Worm (Caenorhabditis elegans): Measurements from ENCODE around the gene fbxa-202.

Gene fbxa-202

DNA sequence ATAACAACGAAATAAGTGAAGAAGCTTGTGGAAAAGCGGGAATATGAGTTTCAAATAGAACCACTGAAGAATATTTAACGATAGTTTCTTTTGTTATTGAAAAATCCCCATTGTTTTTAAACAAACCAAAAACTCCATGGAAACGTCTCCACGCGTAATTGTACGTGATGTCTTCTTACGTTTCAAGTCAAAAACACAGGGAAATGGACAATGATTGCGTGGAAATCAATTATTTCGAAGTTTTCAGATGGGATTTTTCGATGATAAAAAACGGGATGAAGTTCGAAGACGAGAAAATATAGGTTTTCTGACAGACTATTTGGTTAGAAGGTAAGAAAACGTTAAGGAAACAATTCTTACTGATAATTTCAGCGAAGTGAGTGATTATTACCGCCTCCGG is 45.9 kb upstream of the fbxa-202 start, which contains the start of the genes K12B6.4 and spe-49:
TSS of gene K12B6.4 (minus strand) at position 101 of the 400 bp plus-strand sequence.
TSS of gene spe-49 (plus strand) at position 185 of the 400 bp plus-strand sequence.
- TF ChIP-seq lsl-1 (GFP tag; optimal IDR thresholded peaks at IDR 0.05) (no peak), sptf-2 (GFP tag; optimal IDR thresholded peaks at IDR 0.05) (no peak), B0019.2 (GFP tag; conservative IDR thresholded peaks at IDR 0.05) (no peak), cebp-1 (GFP tag; IDR thresholded peaks at IDR 0.05) (no peak), cebp-1 (tag; optimal IDR thresholded peaks at IDR 0.05) (no peak)

DNA sequence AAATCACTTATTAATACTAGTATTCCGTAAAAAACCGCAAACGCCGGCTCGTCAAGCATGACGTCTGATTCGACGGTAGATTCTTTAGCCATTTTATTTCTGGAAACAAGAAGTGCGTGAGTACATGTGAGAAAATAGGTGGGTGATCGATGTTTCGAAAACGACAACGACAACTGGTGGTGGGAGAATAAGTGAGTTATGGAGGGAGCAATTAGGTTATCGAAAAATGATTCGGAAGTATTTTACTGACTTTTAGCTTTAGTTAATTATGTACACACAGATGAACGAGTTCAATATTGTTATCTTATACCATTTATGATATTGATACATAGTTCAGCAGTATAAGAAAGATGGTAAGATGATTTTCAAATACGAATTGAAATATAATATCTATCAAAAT is 40.7 kb upstream of the fbxa-202 start, which contains the start of gene srn-1:
TSS of gene srn-1 (minus strand) at position 101 of the 400 bp plus-strand sequence.
- no peak for TF ChIP-seq K12H6.12 (tag; optimal IDR thresholded peaks at IDR 0.05)
- TF ChIP-seq hlh-26 (GFP tag; conservative IDR thresholded peaks at IDR 0.05): no peak
- no peak for TF ChIP-seq aptf-2 (GFP tag; conservative IDR thresholded peaks at IDR 0.05)
- TF ChIP-seq hsf-1 (GFP tag; IDR thresholded peaks at IDR 0.05): no peak
- no peak for TF ChIP-seq attf-5 (GFP tag; optimal IDR thresholded peaks at IDR 0.05)
- no peak for TF ChIP-seq F52B5.7 (tag; optimal IDR thresholded peaks at IDR 0.05)

ce11 chrV:6288607-6289006 is 38.5 kb upstream of the fbxa-202 start, which contains the start of gene K12B6.11:
Gene K12B6.11 (plus strand): TSS chrV:6288907.
- peak; percentile 33 for TF ChIP-seq nhr-80 (tag; optimal IDR thresholded peaks at IDR 0.05)
- no peak for TF ChIP-seq attf-6 (GFP tag; IDR thresholded peaks at IDR 0.05)

- TF ChIP-seq attf-5 (GFP tag; optimal IDR thresholded peaks at IDR 0.05): no peak
- peak; percentile 22 for TF ChIP-seq nhr-80 (tag; optimal IDR thresholded peaks at IDR 0.05)
Observed at ce11 chrV:6291301-6291700, 35.8 kb upstream of the fbxa-202 start.

- TF ChIP-seq him-1 (tag; optimal IDR thresholded peaks at IDR 0.05) (no peak), lag-1 (GFP tag; IDR thresholded peaks at IDR 0.05) (no peak), nhr-80 (tag; optimal IDR thresholded peaks at IDR 0.05) (peak; percentile 82), ceh-91 (GFP tag; IDR thresholded peaks at IDR 0.05) (no peak)
Observed at ce11 chrV:6292401-6292800, 34.7 kb upstream of the fbxa-202 start, which contains the start of gene K12B6.9. Gene K12B6.9 (minus strand): TSS chrV:6292666.

DNA sequence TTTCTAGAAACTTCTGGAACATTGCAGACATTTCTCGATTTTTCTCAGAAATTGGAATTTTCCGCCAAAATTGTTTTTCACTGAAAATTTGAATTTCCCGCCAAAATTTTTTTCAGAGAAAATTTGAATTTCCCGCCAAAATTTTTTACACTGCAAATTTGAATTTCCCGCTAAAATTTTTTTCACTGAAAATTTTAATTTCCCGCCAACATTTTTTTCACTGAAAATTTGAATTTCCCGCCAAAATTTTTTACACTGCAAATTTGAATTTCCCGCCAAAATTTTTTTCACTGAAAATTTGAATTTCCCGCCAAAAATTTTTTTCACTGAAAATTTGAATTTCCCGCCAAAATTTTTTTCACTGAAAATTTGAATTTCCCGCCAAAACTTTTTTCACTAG is 30.5 kb upstream of the fbxa-202 start:
- TF ChIP-seq madf-8 (GFP tag; conservative IDR thresholded peaks at IDR 0.05) (peak; percentile 50; the same call in 1 of the 2 replicates), F33H1.4 (GFP tag; IDR thresholded peaks at IDR 0.05) (0 out of 2 replicates have a peak, but pooled peaks have one; percentile 10), madf-6 (GFP tag; IDR thresholded peaks at IDR 0.05) (peak; percentile 17; the same call in 1 of the 2 replicates), aptf-3 (GFP tag; IDR thresholded peaks at IDR 0.05) (peak; percentile 40; the same call in 1 of the 2 replicates), D2030.7 (GFP tag; IDR thresholded peaks at IDR 0.05) (peak; percentile 30; the same call in 1 of the 2 replicates)

DNA sequence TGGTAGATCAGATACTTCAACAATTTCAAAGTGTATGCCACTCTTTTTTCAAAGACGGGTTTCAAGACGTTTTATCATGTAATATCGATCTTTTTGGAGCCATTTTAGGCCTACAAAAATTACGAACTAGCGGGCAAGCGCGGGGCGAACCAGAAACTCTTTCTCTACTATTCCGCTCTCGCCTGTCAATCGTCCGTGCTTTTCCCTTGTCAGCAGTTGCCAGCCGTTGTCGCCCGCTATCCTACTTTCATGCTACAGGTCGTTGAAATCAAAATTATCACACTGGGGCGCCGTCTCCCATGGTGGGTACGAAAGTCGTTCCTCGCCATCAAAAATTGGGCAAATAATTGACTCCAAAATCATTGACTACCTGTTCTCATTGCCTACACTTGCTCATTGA is 26.0 kb upstream of the fbxa-202 start:
- TF ChIP-seq T07F8.4 (tag; optimal IDR thresholded peaks at IDR 0.05) (no peak), nhr-80 (tag; optimal IDR thresholded peaks at IDR 0.05) (peak; percentile 79)

DNA sequence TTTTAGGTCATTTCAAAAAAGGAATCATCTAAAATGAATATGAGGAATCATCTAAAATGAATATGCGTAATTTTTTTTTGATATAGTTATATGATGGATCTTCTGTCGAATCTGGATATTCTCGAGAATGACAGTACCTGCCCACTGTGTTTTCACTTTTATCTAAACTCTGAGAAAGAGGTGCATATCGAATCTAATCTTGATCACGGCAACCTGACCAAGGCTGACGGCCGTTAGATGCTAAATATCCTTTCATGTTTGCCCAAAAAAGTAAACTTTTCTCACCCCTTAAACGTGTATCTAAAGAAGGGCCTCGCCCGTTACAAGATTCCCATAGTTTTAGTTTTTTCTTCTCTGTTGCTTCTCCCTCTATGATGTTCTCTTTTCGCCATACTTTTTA is 24.6 kb upstream of the fbxa-202 start:
- no peak for TF ChIP-seq aptf-2 (GFP tag; conservative IDR thresholded peaks at IDR 0.05)
- TF ChIP-seq nfya-1 (tag; optimal IDR thresholded peaks at IDR 0.05; ENCODE audit: borderline replicate concordance, insufficient read depth): no peak
- no peak for TF ChIP-seq dpff-1 (tag; optimal IDR thresholded peaks at IDR 0.05)
- no peak for TF ChIP-seq lsy-27 (tag; optimal IDR thresholded peaks at IDR 0.05; ENCODE audit: borderline replicate concordance, insufficient read depth)
- TF ChIP-seq let-607 (tag; optimal IDR thresholded peaks at IDR 0.05): no peak
- no peak for TF ChIP-seq ccch-3 (GFP tag; optimal IDR thresholded peaks at IDR 0.05)
- no peak for TF ChIP-seq F57A8.1 (GFP tag; optimal IDR thresholded peaks at IDR 0.05)
- TF ChIP-seq ceh-91 (GFP tag; IDR thresholded peaks at IDR 0.05): no peak
- TF ChIP-seq attf-6 (GFP tag; IDR thresholded peaks at IDR 0.05): no peak
- no peak for TF ChIP-seq snpc-1.3 (tag; optimal IDR thresholded peaks at IDR 0.05; ENCODE audit: insufficient read depth)
- no peak for TF ChIP-seq attf-3 (GFP tag; conservative IDR thresholded peaks at IDR 0.05)
- no peak for TF ChIP-seq somi-1 (GFP tag; optimal IDR thresholded peaks at IDR 0.05)
- no peak for TF ChIP-seq bed-1 (GFP tag; IDR thresholded peaks at IDR 0.05)
- TF ChIP-seq rcor-1 (GFP tag; IDR thresholded peaks at IDR 0.05): no peak
- TF ChIP-seq zfh-2 (GFP tag; conservative IDR thresholded peaks at IDR 0.05): no peak
- no peak for TF ChIP-seq tbp1 (GFP tag; optimal IDR thresholded peaks at IDR 0.05)
